Worm (Caenorhabditis elegans): ENCODE results near the gene fbxa-77.

Gene fbxa-77

ce11 chrIII:1218221-1218620, 31.1 kb upstream of the fbxa-77 start (continued):
- TF ChIP-seq zfh-2 (GFP tag; conservative IDR thresholded peaks at IDR 0.05) (peak; percentile 49; the same call in 1 of the 2 replicates), F23B12.7 (tag; optimal IDR thresholded peaks at IDR 0.05; ENCODE audit: insufficient read depth) (peak; percentile 36), snpc-1.3 (tag; optimal IDR thresholded peaks at IDR 0.05; ENCODE audit: insufficient read depth) (peak; percentile 38), dox-1 (GFP tag; IDR thresholded peaks at IDR 0.05) (peak; percentile 47; the same call in 1 of the 2 replicates), B0261.1 (tag; optimal IDR thresholded peaks at IDR 0.05) (peak; percentile 74), Y95B8A.8 (GFP tag; IDR thresholded peaks at IDR 0.05) (no peak), T07F8.4 (tag; optimal IDR thresholded peaks at IDR 0.05) (no peak)

DNA sequence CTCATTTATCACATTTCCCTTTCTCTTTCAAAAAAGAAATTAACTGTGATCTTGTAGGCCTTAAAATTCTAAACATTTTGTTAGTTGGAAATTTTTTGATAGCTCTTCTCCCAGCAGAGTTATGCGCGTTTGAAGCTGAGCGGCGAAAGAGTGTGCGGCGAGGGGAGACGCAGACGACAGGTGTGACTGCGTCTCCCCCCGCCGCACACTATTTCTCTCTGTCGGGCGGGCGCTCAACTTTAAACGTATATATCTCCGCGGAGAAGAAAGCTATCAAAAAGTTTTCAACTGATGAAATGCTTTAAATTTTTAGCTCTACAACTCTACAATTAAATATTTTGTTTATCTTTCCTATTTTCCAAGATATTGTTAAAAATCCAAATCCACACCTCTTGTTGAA, 30.3 kb upstream of the fbxa-77 start:
- TF ChIP-seq B0035.1 (tag; optimal IDR thresholded peaks at IDR 0.05) (no peak), hmg-1.2 (GFP tag; IDR thresholded peaks at IDR 0.05) (peak; percentile 97), xnd-1 (tag; optimal IDR thresholded peaks at IDR 0.05) (no peak), egrh-3 (GFP tag; IDR thresholded peaks at IDR 0.05) (peak; percentile 10; the same call in 1 of the 2 replicates), cebp-2 (GFP tag; IDR thresholded peaks at IDR 0.05) (no peak)

- TF ChIP-seq nhr-27 (tag; optimal IDR thresholded peaks at IDR 0.05): no peak
- TF ChIP-seq mes-4 (tag; optimal IDR thresholded peaks at IDR 0.05): no peak
- peak; percentile 61 for TF ChIP-seq nhr-80 (tag; optimal IDR thresholded peaks at IDR 0.05)
- peak; percentile 21 for TF ChIP-seq tlf-1 (GFP tag; optimal IDR thresholded peaks at IDR 0.05)
- TF ChIP-seq Y67H2A.10 (GFP tag; conservative IDR thresholded peaks at IDR 0.05): no peak
- no peak for TF ChIP-seq rcor-1 (GFP tag; IDR thresholded peaks at IDR 0.05)
- TF ChIP-seq egl-44 (GFP tag; IDR thresholded peaks at IDR 0.05): no peak
- TF ChIP-seq egrh-3 (GFP tag; IDR thresholded peaks at IDR 0.05): peak; percentile 46; the same call in 1 of the 2 replicates
- no peak for TF ChIP-seq nhr-179 (tag; optimal IDR thresholded peaks at IDR 0.05)
- TF ChIP-seq lsl-1 (GFP tag; optimal IDR thresholded peaks at IDR 0.05): no peak
- TF ChIP-seq snpc-4 (GFP tag; optimal IDR thresholded peaks at IDR 0.05): no peak
- no peak for TF ChIP-seq snpc-4 (tag; optimal IDR thresholded peaks at IDR 0.05)
- peak; percentile 57 for TF ChIP-seq ets-4 (GFP tag; optimal IDR thresholded peaks at IDR 0.05)
- no peak for TF ChIP-seq B0019.2 (GFP tag; conservative IDR thresholded peaks at IDR 0.05)
- TF ChIP-seq unc-130 (GFP tag; optimal IDR thresholded peaks at IDR 0.05): no peak
- TF ChIP-seq Y56A3A.18 (GFP tag; IDR thresholded peaks at IDR 0.05): no peak
- TF ChIP-seq cebp-1 (GFP tag; IDR thresholded peaks at IDR 0.05): no peak
- peak; percentile 19 for TF ChIP-seq cebp-1 (tag; optimal IDR thresholded peaks at IDR 0.05)
- TF ChIP-seq atf-7 (tag; optimal IDR thresholded peaks at IDR 0.05): peak; percentile 15
- peak; percentile 40; the same call in 1 of the 2 replicates for TF ChIP-seq dox-1 (GFP tag; IDR thresholded peaks at IDR 0.05)
- no peak for TF ChIP-seq C17E4.6 (GFP tag; IDR thresholded peaks at IDR 0.05)
- no peak for TF ChIP-seq somi-1 (GFP tag; optimal IDR thresholded peaks at IDR 0.05)
- no peak for TF ChIP-seq cebp-2 (GFP tag; IDR thresholded peaks at IDR 0.05)
Measured at ce11 chrIII:1220012-1220411, 29.3 kb upstream of the fbxa-77 start.

DNA sequence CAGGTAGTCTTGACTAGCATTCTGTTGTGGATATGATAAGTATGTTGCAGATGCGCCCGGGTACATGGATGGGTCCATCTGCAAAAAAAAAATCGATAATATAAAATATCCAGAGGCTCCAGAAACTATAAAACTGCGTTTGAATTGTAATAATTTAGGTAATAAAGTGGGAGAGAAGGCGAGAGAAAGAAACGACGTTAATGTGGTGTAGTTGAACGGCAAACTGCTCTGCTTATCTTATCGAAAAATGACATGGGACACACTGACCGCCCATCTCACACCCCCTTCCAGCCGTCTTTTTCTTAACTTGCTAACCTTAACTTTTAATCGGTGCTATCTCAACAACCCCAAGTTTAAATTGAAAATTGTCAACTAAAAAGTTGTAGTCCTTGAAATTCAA, 27.3 kb upstream of the fbxa-77 start:
- TF ChIP-seq B0035.1 (tag; optimal IDR thresholded peaks at IDR 0.05) (no peak), F37B4.10 (GFP tag; IDR thresholded peaks at IDR 0.05) (no peak), cebp-2 (GFP tag; IDR thresholded peaks at IDR 0.05) (no peak), bed-1 (GFP tag; IDR thresholded peaks at IDR 0.05) (no peak), K11D2.4 (GFP tag; IDR thresholded peaks at IDR 0.05) (no peak), egrh-3 (GFP tag; IDR thresholded peaks at IDR 0.05) (no peak), nhr-80 (tag; optimal IDR thresholded peaks at IDR 0.05) (peak; percentile 80), ztf-25 (GFP tag; IDR thresholded peaks at IDR 0.05) (no peak), nfya-1 (tag; optimal IDR thresholded peaks at IDR 0.05; ENCODE audit: borderline replicate concordance, insufficient read depth) (no peak)

Data from whole organism, young adult.